Fruit fly (Drosophila melanogaster): Measurements from ENCODE around the gene yata.

Gene yata

DNA sequence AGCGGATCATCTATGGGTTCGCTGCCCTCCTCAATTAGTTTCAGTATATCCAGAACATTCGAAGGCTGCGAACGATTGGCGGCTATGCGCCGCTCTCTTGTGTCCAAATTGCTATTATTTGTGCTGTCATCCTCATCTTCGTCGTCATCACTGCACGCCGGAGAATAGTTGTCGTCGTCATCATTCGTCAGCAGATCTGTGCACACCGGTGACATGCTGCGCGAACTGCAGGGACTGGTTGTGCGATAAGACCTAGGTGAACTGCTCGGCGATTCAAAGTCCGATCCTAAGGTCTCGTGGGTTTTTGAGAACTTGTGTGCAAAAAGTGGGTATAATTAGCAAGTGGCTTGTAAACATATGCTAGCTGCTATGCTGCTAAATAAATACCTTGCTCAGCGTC is 48.2 kb downstream of the yata start:
- TF ChIP-seq CG17801 (GFP tag; optimal IDR thresholded peaks at IDR 0.05; ENCODE audit: partially characterized antibody) = no peak

DNA sequence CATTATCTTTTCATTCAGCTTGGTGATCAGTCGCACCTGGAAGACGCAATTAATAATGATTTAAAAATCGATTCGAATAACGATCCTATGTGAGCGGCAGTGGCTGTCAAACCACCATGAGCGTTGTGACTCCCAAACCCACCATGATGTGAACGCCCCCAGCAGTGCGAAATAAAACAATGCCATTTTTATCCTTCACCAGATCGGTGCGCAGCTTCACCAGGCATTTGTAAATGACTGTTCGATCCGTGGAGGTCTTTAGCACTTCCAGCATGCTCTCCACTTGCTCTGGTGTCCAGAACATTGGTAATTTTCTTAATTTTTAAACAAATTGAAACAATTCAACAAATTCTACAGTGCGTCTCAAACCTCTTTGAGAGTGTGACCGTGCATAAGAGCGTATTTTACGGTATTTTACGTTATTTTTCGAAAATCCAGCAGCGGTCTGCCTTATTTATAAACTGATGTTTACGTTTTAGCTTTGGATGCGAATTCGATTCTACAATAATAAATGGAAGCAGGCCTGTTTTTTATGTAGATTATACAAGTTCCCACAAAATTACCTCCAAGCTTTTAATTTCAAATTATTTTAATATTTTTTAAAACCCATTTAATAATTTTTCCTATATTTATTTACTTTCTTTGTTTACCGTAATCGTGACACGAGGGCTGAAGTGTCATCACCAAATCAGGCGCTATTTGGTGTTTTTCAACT is 50.1 kb downstream of the yata start, which contains the start of the genes Rnb and Drice:
TSS of gene Rnb (minus strand) at position 389 of the 715 bp plus-strand sequence.
TSS of gene Drice (plus strand) at position 693 of the 715 bp plus-strand sequence.
- TF ChIP-seq CG17801 (GFP tag; optimal IDR thresholded peaks at IDR 0.05; ENCODE audit: partially characterized antibody) = peak; percentile 76

DNA sequence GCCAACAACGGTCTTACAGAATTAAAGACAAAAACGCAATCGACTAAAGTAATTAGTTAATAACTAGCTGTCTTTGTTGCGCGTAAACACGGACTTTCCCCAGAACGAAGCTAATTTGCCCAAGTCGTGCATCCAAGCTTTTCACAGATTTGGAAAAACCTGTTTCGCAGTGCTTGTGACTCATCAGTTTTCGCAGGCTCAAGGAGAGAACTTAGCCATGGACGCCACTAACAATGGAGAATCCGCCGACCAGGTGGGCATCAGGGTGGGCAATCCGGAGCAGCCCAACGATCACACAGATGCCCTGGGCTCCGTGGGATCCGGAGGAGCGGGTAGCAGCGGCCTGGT is 50.6 kb downstream of the yata start:
- no peak for TF ChIP-seq CG17801 (GFP tag; optimal IDR thresholded peaks at IDR 0.05; ENCODE audit: partially characterized antibody)

DNA sequence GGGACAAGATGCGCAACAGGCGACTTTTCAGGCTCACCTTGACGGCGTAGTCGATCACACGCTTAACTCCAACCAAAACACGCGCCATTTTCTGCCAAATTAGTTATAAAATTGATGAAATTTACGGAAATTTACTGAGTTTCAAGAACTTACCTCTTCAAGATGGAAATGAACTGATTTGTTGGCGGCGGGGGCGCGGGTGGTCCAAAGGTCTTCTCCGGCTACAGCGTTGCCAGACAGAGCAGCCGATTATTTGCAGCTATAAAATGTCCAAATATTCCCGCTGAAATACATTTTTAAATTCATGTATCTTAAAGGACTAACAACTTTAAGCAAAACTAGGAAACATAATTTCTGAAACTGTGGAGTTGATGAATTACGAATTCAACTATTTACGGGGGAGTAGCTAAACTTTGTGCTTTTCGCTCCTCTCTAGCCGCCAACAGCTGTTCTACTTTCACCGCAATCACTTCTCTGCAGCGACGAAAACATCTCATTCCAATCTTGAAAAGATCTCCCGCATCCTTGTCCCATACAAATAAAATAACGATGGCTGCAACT is 53.8 kb downstream of the yata start, which contains the start of the genes Etfb and CG7789:
TSS of gene Etfb (minus strand) at position 193 of the 561 bp plus-strand sequence.
TSS of gene CG7789 (plus strand) at position 444 of the 561 bp plus-strand sequence.
- TF ChIP-seq CG17801 (GFP tag; optimal IDR thresholded peaks at IDR 0.05; ENCODE audit: partially characterized antibody) = peak; percentile 87
